Worm (Caenorhabditis elegans) whole organism, L4/young adult: ENCODE measurements around the gene F37B12.1.

Source experiments
- W03F9.2 ChIP-seq: fragments of 150-350 bp; optimal IDR thresholded peaks from 2 replicates; lab custom pipeline; 2014; ENCODE audit warnings: missing biosample characterization, missing genetic modification characterization
- dao-5 ChIP-seq: sonication (generic microtip); optimal IDR thresholded peaks from 2 replicates; lab custom pipeline; 2016; ENCODE audit warnings: missing genotype, missing genetic modification characterization, moderate library complexity, missing compliant biosample characterization
- him-1 ChIP-seq: sonication (generic microtip); optimal IDR thresholded peaks from 2 replicates; lab custom pipeline; 2016; ENCODE audit warnings: missing genotype, missing genetic modification reagents, missing genetic modification characterization, missing compliant biosample characterization

The F37B12.1 gene

ce11 chrII:9059010-9059409 lies 29.9 kb upstream of the F37B12.1 start:
- TF ChIP-seq dao-5 (tag; lab: Kevin White, UChicago) (no peak), W03F9.2 (no peak)

ce11 chrII:9057035-9057668 lies 28.1 kb upstream of the F37B12.1 start, which contains the start of gene rpl-32:
Gene rpl-32 (minus strand): TSS chrII:9057085.
- TF ChIP-seq him-1 (tag; lab: Kevin White, UChicago), result peak; percentile 41
- peak; percentile 90 for TF ChIP-seq W03F9.2
- TF ChIP-seq dao-5 (tag; lab: Kevin White, UChicago), result no peak

- TF ChIP-seq him-1 (tag; lab: Kevin White, UChicago) (no peak), dao-5 (tag; lab: Kevin White, UChicago) (peak; percentile 51)
These were observed 27.2 kb upstream of the F37B12.1 start for ce11 chrII:9056215-9056819.

ce11 chrII:9054604-9055003 lies 25.5 kb upstream of the F37B12.1 start, which contains the start of gene chmp-7:
Gene chmp-7 (plus strand): TSS chrII:9054972.
- peak; percentile 62 for TF ChIP-seq him-1 (tag; lab: Kevin White, UChicago)
- no peak for TF ChIP-seq dao-5 (tag; lab: Kevin White, UChicago)

ce11 chrII:9053564-9053963 lies 24.5 kb upstream of the F37B12.1 start, which contains the start of gene T24B8.7:
Gene T24B8.7 (minus strand): TSS chrII:9053664.
- TF ChIP-seq dao-5 (tag; lab: Kevin White, UChicago), result no peak
- no peak for TF ChIP-seq W03F9.2
- no peak for TF ChIP-seq him-1 (tag; lab: Kevin White, UChicago)

ce11 chrII:9042059-9042458 lies 13.0 kb upstream of the F37B12.1 start:
- no peak for TF ChIP-seq dao-5 (tag; lab: Kevin White, UChicago)
- no peak for TF ChIP-seq W03F9.2
- TF ChIP-seq him-1 (tag; lab: Kevin White, UChicago), result no peak

ce11 chrII:9041306-9041705 lies 12.2 kb upstream of the F37B12.1 start, which contains the start of gene F37B12.3:
Gene F37B12.3 (minus strand): TSS chrII:9041406.
- no peak for TF ChIP-seq dao-5 (tag; lab: Kevin White, UChicago)

- TF ChIP-seq W03F9.2, result no peak
- no peak for TF ChIP-seq him-1 (tag; lab: Kevin White, UChicago)
- TF ChIP-seq dao-5 (tag; lab: Kevin White, UChicago), result no peak
These were observed 9.7 kb upstream of the F37B12.1 start for ce11 chrII:9038736-9039135.

- TF ChIP-seq him-1 (tag; lab: Kevin White, UChicago) (no peak), W03F9.2 (no peak), dao-5 (tag; lab: Kevin White, UChicago) (no peak)
These were observed 9.1 kb upstream of the F37B12.1 start, which contains the start of gene gcs-1 for ce11 chrII:9038201-9038600. Gene gcs-1 (minus strand): TSS chrII:9038301.

ce11 chrII:9033034-9033433 lies 4.0 kb upstream of the F37B12.1 start:
- TF ChIP-seq dao-5 (tag; lab: Kevin White, UChicago) (no peak), him-1 (tag; lab: Kevin White, UChicago) (no peak), W03F9.2 (no peak)

- TF ChIP-seq W03F9.2 (no peak), him-1 (tag; lab: Kevin White, UChicago) (no peak), dao-5 (tag; lab: Kevin White, UChicago) (no peak)
These were observed 2.8 kb upstream of the F37B12.1 start for ce11 chrII:9031891-9032290.

- TF ChIP-seq W03F9.2, result no peak
- no peak for TF ChIP-seq him-1 (tag; lab: Kevin White, UChicago)
- TF ChIP-seq dao-5 (tag; lab: Kevin White, UChicago), result no peak
These were observed 972 bp downstream of the F37B12.1 start for ce11 chrII:9028096-9028495.

- TF ChIP-seq him-1 (tag; lab: Kevin White, UChicago) (no peak), dao-5 (tag; lab: Kevin White, UChicago) (no peak), W03F9.2 (no peak)
These were observed 2.7 kb downstream of the F37B12.1 start for ce11 chrII:9026348-9026747.

ce11 chrII:9024312-9024711 lies 4.8 kb downstream of the F37B12.1 start:
- TF ChIP-seq him-1 (tag; lab: Kevin White, UChicago) (no peak), W03F9.2 (no peak), dao-5 (tag; lab: Kevin White, UChicago) (no peak)

ce11 chrII:9021625-9022024 lies 7.4 kb downstream of the F37B12.1 start:
- TF ChIP-seq him-1 (tag; lab: Kevin White, UChicago) (no peak), dao-5 (tag; lab: Kevin White, UChicago) (no peak), W03F9.2 (no peak)
